Worm (Caenorhabditis elegans): Measurements from ENCODE around the gene str-256.

DNA sequence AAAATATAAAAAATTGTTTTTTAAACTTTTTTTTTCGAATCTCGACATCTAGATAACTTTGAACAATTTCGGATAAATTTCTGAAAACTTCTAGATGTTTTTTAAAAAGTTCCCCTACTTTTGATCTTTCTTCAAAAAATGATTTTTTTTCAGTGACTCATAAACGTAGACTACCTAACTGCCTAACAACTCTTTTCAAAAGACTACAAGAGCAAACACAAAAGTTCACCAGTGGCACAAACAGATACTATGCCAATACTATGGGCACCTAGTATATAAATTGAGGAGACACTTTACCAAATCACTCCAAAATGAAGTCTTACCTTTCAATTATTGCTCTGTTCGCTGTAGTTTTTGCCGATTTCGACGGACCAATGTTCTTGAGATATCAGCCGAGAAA lies 2.6 kb upstream of the str-256 start, which contains the start of gene srlf-35:
- TF ChIP-seq hlh-30 (tag; optimal IDR thresholded peaks at IDR 0.05; ENCODE audit: insufficient read depth) (no peak), ama-1 (optimal IDR thresholded peaks at IDR 0.05) (no peak), ceh-34 (tag; optimal IDR thresholded peaks at IDR 0.05) (no peak), dmd-4 (tag; optimal IDR thresholded peaks at IDR 0.05; ENCODE audit: borderline replicate concordance) (no peak), fkh-6 (tag; optimal IDR thresholded peaks at IDR 0.05) (no peak), ceh-48 (tag; optimal IDR thresholded peaks at IDR 0.05) (no peak), pha-4 (tag; optimal IDR thresholded peaks at IDR 0.05) (no peak), sox-4 (tag; optimal IDR thresholded peaks at IDR 0.05) (no peak), unc-55 (GFP tag; optimal IDR thresholded peaks at IDR 0.05) (no peak), nhr-11 (tag; optimal IDR thresholded peaks at IDR 0.05) (no peak), pha-2 (tag; optimal IDR thresholded peaks at IDR 0.05) (no peak), pqm-1 (tag; optimal IDR thresholded peaks at IDR 0.05) (no peak), hlh-15 (tag; optimal IDR thresholded peaks at IDR 0.05) (no peak)
